Worm (Caenorhabditis elegans) whole organism, L1 larva: ENCODE measurements around the gene rsu-1.
A peak's percentile ranks its signal among the peaks of the same experiment; 100 is the strongest.

Source experiments
- C34B4.2 ChIP-seq: sonication (generic microtip); optimal IDR thresholded peaks from 2 replicates; lab custom pipeline; 2017; ENCODE audit warnings: mild to moderate bottlenecking, missing genetic modification characterization, missing compliant biosample characterization
- Y116A8C.19 ChIP-seq: sonication (generic microtip); optimal IDR thresholded peaks from 2 replicates; lab custom pipeline; 2016; ENCODE audit warnings: missing compliant biosample characterization, missing genetic modification characterization, borderline replicate concordance
- aha-1 ChIP-seq: fragments of 150-350 bp; optimal IDR thresholded peaks from 2 replicates; lab custom pipeline; 2014; ENCODE audit warnings: missing biosample characterization, missing genetic modification characterization
- alr-1 ChIP-seq: fragments of 200-800 bp; sonication (Bioruptor generic); optimal IDR thresholded peaks from 2 replicates; lab custom pipeline; 2018; ENCODE audit warnings: borderline replicate concordance, mild to moderate bottlenecking, missing genetic modification characterization, missing compliant biosample characterization
- aly-2 ChIP-seq: fragments of 150-350 bp; optimal IDR thresholded peaks from 2 replicates; lab custom pipeline; 2014; ENCODE audit warnings: missing biosample characterization, missing genetic modification characterization
- ama-1 ChIP-seq: fragments of 150-350 bp; optimal IDR thresholded peaks from 2 replicates; lab custom pipeline; 2014
- ceh-8 ChIP-seq: fragments of 200-800 bp; sonication (Bioruptor generic); optimal IDR thresholded peaks from 2 replicates; lab custom pipeline; 2018; ENCODE audit warnings: mild to moderate bottlenecking, missing genetic modification characterization, moderate library complexity, missing compliant biosample characterization
- ceh-82 ChIP-seq, 3 experiments: fragments of 150-350 bp in 1 of 3; sonication (generic microtip) in 2 of 3; optimal IDR thresholded peaks; 2 replicates each; lab custom pipeline; 2014 to 2017; ENCODE audit warnings: missing biosample characterization in 3 of 3, missing genetic modification characterization in 3 of 3
- ceh-88 ChIP-seq: fragments of 200-800 bp; sonication (Bioruptor generic); IDR thresholded peaks from 2 replicates; pipeline ENCODE4 v1.3.6; 2022; ENCODE audit warnings: missing genetic modification characterization, missing compliant biosample characterization
- ceh-90 ChIP-seq: sonication (generic microtip); optimal IDR thresholded peaks from 2 replicates; lab custom pipeline; 2016; ENCODE audit warnings: missing genetic modification characterization, missing compliant biosample characterization
- ces-1 ChIP-seq: fragments of 150-350 bp; optimal IDR thresholded peaks from 2 replicates; lab custom pipeline; 2014; ENCODE audit warnings: missing biosample characterization, missing genetic modification reagents, missing genetic modification characterization
- dpl-1 ChIP-seq, 3 experiments: fragments of 150-350 bp in 2 of 3; sonication (generic microtip) in 1 of 3; optimal IDR thresholded peaks; 2 replicates each; lab custom pipeline; 2014 to 2017; ENCODE audit warnings: missing biosample characterization in 3 of 3, missing genetic modification characterization in 3 of 3, missing genetic modification reagents in 3 of 3
- dsc-1 ChIP-seq: sonication (generic microtip); optimal IDR thresholded peaks from 2 replicates; lab custom pipeline; 2016; ENCODE audit warnings: mild to moderate bottlenecking, missing genetic modification characterization, missing compliant biosample characterization
- efl-1 ChIP-seq, 4 experiments: fragments of 150-350 bp; optimal IDR thresholded peaks in 3 of 4; peaks in 1 of 4; 1 replicate in 1 of 4; 2 replicates in 3 of 4; lab custom pipeline; 2014; ENCODE audit warnings: missing biosample characterization in 2 of 4, missing genetic modification characterization in 2 of 4, missing genetic modification reagents in 2 of 4
- efl-3 ChIP-seq: fragments of 200-800 bp; sonication (Bioruptor generic); optimal IDR thresholded peaks from 2 replicates; lab custom pipeline; 2018; ENCODE audit warnings: mild to moderate bottlenecking, missing genetic modification characterization, missing compliant biosample characterization
- egl-13 ChIP-seq: sonication (generic microtip); optimal IDR thresholded peaks from 2 replicates; lab custom pipeline; 2016; ENCODE audit warnings: missing genotype, missing genetic modification reagents, missing genetic modification characterization, missing compliant biosample characterization
- egl-27 ChIP-seq, 2 experiments: fragments of 150-350 bp in 1 of 2; sonication (generic microtip); optimal IDR thresholded peaks; 3 replicates each; lab custom pipeline; 2017 to 2018; ENCODE audit warnings: missing biosample characterization in 2 of 2, missing genetic modification characterization in 2 of 2, missing genetic modification reagents in 2 of 2
- elt-2 ChIP-seq: sonication (generic microtip); optimal IDR thresholded peaks from 2 replicates; lab custom pipeline; 2016; ENCODE audit warnings: missing genetic modification characterization, mild to moderate bottlenecking, inconsistent platforms, missing compliant biosample characterization, missing genetic modification reagents
- ets-5 ChIP-seq: fragments of 200-800 bp; sonication (Bioruptor generic); IDR thresholded peaks from 2 replicates; pipeline ENCODE4 v1.3.6; 2022; ENCODE audit warnings: missing genetic modification characterization, missing compliant biosample characterization
- fkh-10 ChIP-seq: sonication (generic microtip); optimal IDR thresholded peaks from 2 replicates; lab custom pipeline; 2017; ENCODE audit warnings: missing biosample characterization, missing genetic modification reagents, missing genetic modification characterization
- fkh-4 ChIP-seq: sonication (generic microtip); optimal IDR thresholded peaks from 2 replicates; lab custom pipeline; 2016; ENCODE audit warnings: missing compliant biosample characterization, missing genetic modification characterization, borderline replicate concordance
- fkh-8 ChIP-seq: sonication (generic microtip); optimal IDR thresholded peaks from 2 replicates; lab custom pipeline; 2016; ENCODE audit warnings: mild to moderate bottlenecking, missing genetic modification characterization, missing compliant biosample characterization
- fos-1 ChIP-seq: fragments of 150-350 bp; optimal IDR thresholded peaks from 2 replicates; lab custom pipeline; 2014; ENCODE audit warnings: missing biosample characterization, missing genetic modification characterization
- hlh-17 ChIP-seq: fragments of 200-800 bp; sonication (Bioruptor generic); optimal IDR thresholded peaks from 2 replicates; lab custom pipeline; 2018; ENCODE audit warnings: missing genetic modification characterization, mild to moderate bottlenecking, missing compliant biosample characterization, moderate library complexity, borderline replicate concordance
- hlh-4 ChIP-seq: sonication (generic microtip); optimal IDR thresholded peaks from 2 replicates; lab custom pipeline; 2016; ENCODE audit warnings: mild to moderate bottlenecking, missing genetic modification characterization, missing compliant biosample characterization
- hpl-2 ChIP-seq: fragments of 150-350 bp; optimal IDR thresholded peaks from 2 replicates; lab custom pipeline; 2014; ENCODE audit warnings: missing biosample characterization, missing genetic modification reagents, missing genetic modification characterization
- irx-1 ChIP-seq: sonication (generic microtip); optimal IDR thresholded peaks from 2 replicates; lab custom pipeline; 2016; ENCODE audit warnings: missing genetic modification characterization, missing compliant biosample characterization
- jun-1 ChIP-seq: fragments of 150-350 bp; optimal IDR thresholded peaks from 2 replicates; lab custom pipeline; 2014; ENCODE audit warnings: missing biosample characterization, missing genetic modification reagents, missing genetic modification characterization
- lin-13 ChIP-seq: fragments of 150-350 bp; optimal IDR thresholded peaks from 2 replicates; lab custom pipeline; 2014; ENCODE audit warnings: missing biosample characterization, missing genetic modification reagents, missing genetic modification characterization
- lin-15B ChIP-seq: fragments of 150-350 bp; sonication (generic microtip); optimal IDR thresholded peaks from 3 replicates; lab custom pipeline; 2014; ENCODE audit warnings: missing biosample characterization, missing genetic modification characterization
- lin-35 ChIP-seq, 2 experiments: fragments of 150-350 bp; optimal IDR thresholded peaks; 2 replicates each; lab custom pipeline; 2014; ENCODE audit warnings: missing biosample characterization in 2 of 2, missing genetic modification characterization in 2 of 2, missing genetic modification reagents in 2 of 2
- lin-39 ChIP-seq: fragments of 150-350 bp; optimal IDR thresholded peaks from 2 replicates; lab custom pipeline; 2014; ENCODE audit warnings: missing biosample characterization, missing genetic modification reagents, missing genetic modification characterization
- lir-3 ChIP-seq: sonication (generic microtip); optimal IDR thresholded peaks from 2 replicates; lab custom pipeline; 2016; ENCODE audit warnings: mild to moderate bottlenecking, missing genetic modification characterization, moderate library complexity, missing compliant biosample characterization; ENCODE audit not compliant: poor library complexity
- mab-9 ChIP-seq: fragments of 200-800 bp; sonication (Bioruptor generic); IDR thresholded peaks from 2 replicates; pipeline ENCODE4 v1.3.6; 2022; ENCODE audit warnings: missing genetic modification reagents, missing genetic modification characterization, missing compliant biosample characterization
- mef-2 ChIP-seq: fragments of 150-350 bp; optimal IDR thresholded peaks from 2 replicates; lab custom pipeline; 2014; ENCODE audit warnings: missing biosample characterization, missing genetic modification characterization
- mep-1 ChIP-seq: fragments of 150-350 bp; optimal IDR thresholded peaks from 2 replicates; lab custom pipeline; 2014; ENCODE audit warnings: missing biosample characterization, missing genetic modification characterization
- nhr-28 ChIP-seq: fragments of 150-350 bp; optimal IDR thresholded peaks from 2 replicates; lab custom pipeline; 2014; ENCODE audit warnings: missing biosample characterization, missing genetic modification characterization
- nhr-47 ChIP-seq: sonication (generic microtip); optimal IDR thresholded peaks from 2 replicates; lab custom pipeline; 2016; ENCODE audit warnings: mild to moderate bottlenecking, missing genetic modification characterization, moderate library complexity, missing compliant biosample characterization
- nhr-76 ChIP-seq: sonication (generic microtip); optimal IDR thresholded peaks from 2 replicates; lab custom pipeline; 2017; ENCODE audit warnings: missing biosample characterization, missing genetic modification characterization
- nhr-85 ChIP-seq: sonication (generic microtip); peaks from one replicate; lab custom pipeline; 2016; ENCODE audit warnings: missing genetic modification characterization, inconsistent platforms, missing compliant biosample characterization
- pax-3 ChIP-seq: fragments of 200-800 bp; sonication (Bioruptor generic); optimal IDR thresholded peaks from 2 replicates; lab custom pipeline; 2018; ENCODE audit warnings: mild to moderate bottlenecking, missing genetic modification characterization, moderate library complexity, missing compliant biosample characterization
- rnt-1 ChIP-seq: sonication (generic microtip); optimal IDR thresholded peaks from 2 replicates; lab custom pipeline; 2016; ENCODE audit warnings: mild to moderate bottlenecking, missing genetic modification characterization, moderate library complexity, missing compliant biosample characterization
- snu-23 ChIP-seq: sonication (generic microtip); optimal IDR thresholded peaks from 2 replicates; lab custom pipeline; 2016; ENCODE audit warnings: missing genetic modification characterization, missing compliant biosample characterization
- sox-4 ChIP-seq: sonication (generic microtip); optimal IDR thresholded peaks from 2 replicates; lab custom pipeline; 2016; ENCODE audit warnings: missing genetic modification characterization, missing compliant biosample characterization
- sptf-1 ChIP-seq: fragments of 150-350 bp; optimal IDR thresholded peaks from 2 replicates; lab custom pipeline; 2014; ENCODE audit warnings: missing biosample characterization, missing genetic modification characterization
- sup-37 ChIP-seq: fragments of 200-800 bp; sonication (Bioruptor generic); optimal IDR thresholded peaks from 2 replicates; lab custom pipeline; 2018; ENCODE audit warnings: mild to moderate bottlenecking, missing genetic modification characterization, missing compliant biosample characterization
- tbx-2 ChIP-seq: sonication (generic microtip); optimal IDR thresholded peaks from 2 replicates; lab custom pipeline; 2016; ENCODE audit warnings: missing genetic modification characterization, missing compliant biosample characterization
- unc-30 ChIP-seq: sonication (generic microtip); optimal IDR thresholded peaks from 2 replicates; lab custom pipeline; 2017; ENCODE audit warnings: missing biosample characterization, missing genetic modification characterization
- unc-62 ChIP-seq: fragments of 150-350 bp; optimal IDR thresholded peaks from 2 replicates; lab custom pipeline; 2014; ENCODE audit warnings: missing biosample characterization, missing genetic modification reagents, missing genetic modification characterization
- xbp-1 ChIP-seq: sonication (generic microtip); optimal IDR thresholded peaks from 2 replicates; lab custom pipeline; 2016; ENCODE audit warnings: missing genetic modification characterization, missing compliant biosample characterization
- zip-4 ChIP-seq: fragments of 200-800 bp; sonication (Bioruptor generic); optimal IDR thresholded peaks from 2 replicates; lab custom pipeline; 2018; ENCODE audit warnings: mild to moderate bottlenecking, missing genetic modification characterization, moderate library complexity, missing compliant biosample characterization
- ztf-4 ChIP-seq: fragments of 150-350 bp; optimal IDR thresholded peaks from 2 replicates; lab custom pipeline; 2014; ENCODE audit warnings: missing biosample characterization, missing genetic modification characterization

The rsu-1 gene

DNA sequence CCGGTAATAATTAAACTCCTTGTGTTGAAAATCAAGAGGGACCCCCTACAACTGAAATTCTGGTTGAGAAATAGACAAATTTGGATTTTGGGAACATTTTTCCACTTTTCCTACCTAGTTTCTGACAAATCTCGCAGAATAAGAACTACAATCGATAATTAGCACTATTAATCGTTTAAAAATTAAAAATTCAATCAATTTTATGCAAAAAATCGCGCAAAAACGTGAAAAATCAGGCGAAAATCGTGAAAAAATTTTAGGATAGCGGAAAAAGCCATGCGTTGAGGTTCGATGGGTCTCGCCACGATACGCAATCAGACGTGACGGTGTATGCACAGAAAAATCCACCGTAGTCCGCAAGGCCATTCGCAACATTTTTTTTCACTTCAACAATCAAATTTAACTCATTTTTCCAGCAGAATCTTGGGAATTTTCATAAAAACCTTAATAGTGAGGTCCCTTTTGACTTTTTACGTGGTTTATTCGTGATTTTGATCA lies 33.3 kb downstream of the rsu-1 start, which contains the start of gene lias-1 (continued):
- TF ChIP-seq ces-1 (GFP tag; lab: Kevin White, UChicago) (no peak), ets-5 (GFP tag; lab: Robert Waterston, UW) (no peak), dsc-1 (peak; percentile 50), lin-15B (peak; percentile 81), fkh-8 (tag; lab: Kevin White, UChicago) (peak; percentile 83), efl-3 (no peak), ceh-8 (GFP tag; lab: Kevin White, UChicago) (peak; percentile 19), lin-39 (tag; lab: Kevin White, UChicago) (no peak), rnt-1 (tag; lab: Kevin White, UChicago) (peak; percentile 87), ztf-4 (tag; lab: Kevin White, UChicago) (peak; percentile 48), lir-3 (tag; lab: Kevin White, UChicago) (no peak), mab-9 (GFP tag; lab: Robert Waterston, UW) (no peak), sup-37 (GFP tag; lab: Kevin White, UChicago) (no peak), unc-30 (tag; lab: Kevin White, UChicago) (no peak), lin-13 (GFP tag; lab: Kevin White, UChicago) (peak; percentile 81), jun-1 (tag; lab: Kevin White, UChicago) (peak; percentile 81), nhr-76 (tag; lab: Kevin White, UChicago) (no peak), mef-2 (tag; lab: Kevin White, UChicago) (no peak), fkh-4 (tag; lab: Kevin White, UChicago) (no peak), mep-1 (tag; lab: Kevin White, UChicago) (peak; percentile 89), aly-2 (peak; percentile 66), ceh-90 (tag; lab: Kevin White, UChicago) (no peak), irx-1 (tag; lab: Kevin White, UChicago) (peak; percentile 57), hlh-17 (GFP tag; lab: Kevin White, UChicago) (no peak), ama-1 (lab: Kevin White, UChicago) (peak; percentile 50), efl-1 (optimal IDR thresholded peaks at IDR 0.05; lab: Kevin White, UChicago) (peak; percentile 86 to 90), efl-1 (GFP tag; optimal IDR thresholded peaks at IDR 0.05 in 1 of 2; lab: Kevin White, UChicago) (peak; percentile 82 to 98), unc-62 (GFP tag; lab: Kevin White, UChicago) (no peak), ceh-88 (GFP tag; lab: Robert Waterston, UW) (no peak), sptf-1 (tag; lab: Kevin White, UChicago) (no peak), Y116A8C.19 (tag; lab: Kevin White, UChicago) (no peak), lin-35 (GFP tag; optimal IDR thresholded peaks at IDR 0.05; lab: Kevin White, UChicago) (peak; percentile 88 to 92), aha-1 (no peak), hpl-2 (GFP tag; lab: Kevin White, UChicago) (peak; percentile 69), C34B4.2 (no peak), ceh-82 (tag; optimal IDR thresholded peaks at IDR 0.05; lab: Kevin White, UChicago) (peak; percentile 79 to 95 (median 86)), egl-27 (tag; optimal IDR thresholded peaks at IDR 0.05; lab: Kevin White, UChicago) (peak in 1 of 2 experiments; percentile 39), nhr-28 (tag; lab: Kevin White, UChicago) (no peak), hlh-4 (tag; lab: Kevin White, UChicago) (no peak), snu-23 (peak; percentile 90), alr-1 (tag; lab: Kevin White, UChicago) (no peak), fos-1 (tag; lab: Kevin White, UChicago) (peak; percentile 70), pax-3 (tag; lab: Kevin White, UChicago) (no peak), fkh-10 (peak; percentile 66), egl-13 (peak; percentile 43), dpl-1 (GFP tag; optimal IDR thresholded peaks at IDR 0.05; lab: Kevin White, UChicago) (peak; percentile 76 to 87 (median 84)), nhr-85 (peak; percentile 75), sox-4 (no peak), nhr-47 (tag; lab: Kevin White, UChicago) (peak; percentile 83), zip-4 (GFP tag; lab: Kevin White, UChicago) (no peak), xbp-1 (tag; lab: Kevin White, UChicago) (peak; percentile 81), tbx-2 (tag; lab: Kevin White, UChicago) (peak; percentile 68), elt-2 (tag; lab: Kevin White, UChicago) (no peak)
